Fruit fly (Drosophila melanogaster) whole organism, wandering third instar larva: Measurements from ENCODE around the gene CycE.

Experiments
- CG32264 ChIP-seq: fragments of 200-800 bp; sonication (Bioruptor generic); optimal IDR thresholded peaks from 2 replicates; lab custom pipeline; 2016; ENCODE audit warnings: missing biosample characterization, missing genetic modification characterization
- CG9705 ChIP-seq: fragments of 200-800 bp; sonication (Bioruptor generic); optimal IDR thresholded peaks from 2 replicates; lab custom pipeline; 2018; ENCODE audit warnings: missing biosample characterization, mild to moderate bottlenecking, missing genetic modification characterization
- CrebA ChIP-seq: fragments of 200-800 bp; sonication (Bioruptor generic); optimal IDR thresholded peaks from 2 replicates; lab custom pipeline; 2016; ENCODE audit warnings: missing biosample characterization, mild to moderate bottlenecking, missing genetic modification characterization, borderline replicate concordance
- Dfd ChIP-seq: fragments of >200 bp; optimal IDR thresholded peaks from 2 replicates; lab custom pipeline; 2017; ENCODE audit warnings: missing biosample characterization, missing genetic modification characterization
- HLH106 ChIP-seq: fragments of 200-800 bp; optimal IDR thresholded peaks from 3 replicates; lab custom pipeline; 2019; ENCODE audit warnings: missing biosample characterization, mild to moderate bottlenecking, missing genetic modification characterization, moderate library complexity
- Hnf4 ChIP-seq: fragments of 200-800 bp; sonication (Bioruptor generic); optimal IDR thresholded peaks from 2 replicates; lab custom pipeline; 2016; ENCODE audit warnings: missing biosample characterization, mild to moderate bottlenecking, missing genetic modification characterization
- Hr78 ChIP-seq: fragments of >200 bp; optimal IDR thresholded peaks from 2 replicates; lab custom pipeline; 2017; ENCODE audit warnings: missing biosample characterization, missing genetic modification characterization
- Hr83 ChIP-seq: fragments of 200-300 bp; sonication (Bioruptor generic); optimal IDR thresholded peaks from 2 replicates; lab custom pipeline; 2016; ENCODE audit warnings: missing biosample characterization, mild to moderate bottlenecking, missing genetic modification characterization, moderate library complexity; ENCODE audit not compliant: poor library complexity, severe bottlenecking
- Jra ChIP-seq: sonication (Bioruptor generic); optimal IDR thresholded peaks from 2 replicates; lab custom pipeline; 2016; ENCODE audit warnings: missing biosample characterization, missing genetic modification characterization
- Mio ChIP-seq: sonication (Bioruptor generic); optimal IDR thresholded peaks from 2 replicates; lab custom pipeline; 2016; ENCODE audit warnings: missing biosample characterization, missing genetic modification characterization
- N ChIP-seq: fragments of >200 bp; optimal IDR thresholded peaks from 2 replicates; lab custom pipeline; 2018; ENCODE audit warnings: missing biosample characterization, missing external identifiers, missing genetic modification characterization
- OdsH ChIP-seq: fragments of 200-800 bp; sonication (Bioruptor generic); optimal IDR thresholded peaks from 2 replicates; lab custom pipeline; 2016; ENCODE audit warnings: missing biosample characterization, mild to moderate bottlenecking, missing genetic modification characterization
- Rel ChIP-seq, 2 experiments: fragments of 200-800 bp; sonication (Bioruptor generic) in 1 of 2; optimal IDR thresholded peaks; 2 replicates in 1 of 2; 3 replicates in 1 of 2; lab custom pipeline; 2016 to 2019; ENCODE audit warnings: mild to moderate bottlenecking in 2 of 2, missing biosample characterization in 2 of 2, missing genetic modification characterization in 2 of 2, moderate library complexity in 1 of 2
- Sp1 ChIP-seq: fragments of 200-800 bp; sonication (Bioruptor generic); optimal IDR thresholded peaks from 3 replicates; lab custom pipeline; 2019; ENCODE audit warnings: missing biosample characterization, mild to moderate bottlenecking, missing genetic modification characterization, moderate library complexity
- Vsx2 ChIP-seq: fragments of 200-300, 225-300 bp; sonication (Bioruptor generic); optimal IDR thresholded peaks from 2 replicates; lab custom pipeline; 2018; ENCODE audit warnings: missing biosample characterization, missing genetic modification characterization; ENCODE audit not compliant: partially characterized antibody
- br ChIP-seq: fragments of 200-800 bp; sonication (Bioruptor generic); optimal IDR thresholded peaks from 2 replicates; lab custom pipeline; 2016; ENCODE audit warnings: missing biosample characterization, missing genetic modification characterization
- brk ChIP-seq: fragments of 200-800 bp; sonication (Bioruptor generic); optimal IDR thresholded peaks from 2 replicates; lab custom pipeline; 2016; ENCODE audit warnings: missing biosample characterization, mild to moderate bottlenecking, missing genetic modification characterization
- dl ChIP-seq, 2 experiments: fragments of 175-275, 200-275 bp in 1 of 2; fragments of 200-275 bp in 1 of 2; sonication (Bioruptor generic); optimal IDR thresholded peaks; lab custom pipeline; 2018; ENCODE audit warnings: mild to moderate bottlenecking in 2 of 2, missing biosample characterization in 2 of 2, missing genetic modification characterization in 2 of 2, moderate library complexity in 2 of 2; ENCODE audit not compliant: partially characterized antibody in 2 of 2, insufficient read depth in 1 of 2
- dmrt93B ChIP-seq: fragments of 200-800 bp; sonication (Bioruptor generic); optimal IDR thresholded peaks from 2 replicates; lab custom pipeline; 2018; ENCODE audit warnings: missing biosample characterization, mild to moderate bottlenecking, missing genetic modification characterization
- dsf ChIP-seq: sonication (Bioruptor generic); optimal IDR thresholded peaks from 2 replicates; lab custom pipeline; 2016; ENCODE audit warnings: missing biosample characterization, missing genetic modification characterization, borderline replicate concordance
- ey ChIP-seq: fragments of 200-800 bp; sonication (Bioruptor generic); optimal IDR thresholded peaks from 2 replicates; lab custom pipeline; 2016; ENCODE audit warnings: missing biosample characterization, missing genetic modification characterization
- foxo ChIP-seq, 2 experiments: fragments of 200-800 bp; sonication (Bioruptor generic); optimal IDR thresholded peaks; 2 replicates in 1 of 2; 3 replicates in 1 of 2; lab custom pipeline; 2016 to 2017; ENCODE audit warnings: missing biosample characterization in 2 of 2, missing genetic modification characterization in 2 of 2
- fru ChIP-seq: fragments of 200-800 bp; sonication (Bioruptor generic); optimal IDR thresholded peaks from 3 replicates; lab custom pipeline; 2016; ENCODE audit warnings: missing biosample characterization, mild to moderate bottlenecking, missing genetic modification characterization
- h ChIP-seq: fragments of 200-800 bp; sonication (Bioruptor generic); optimal IDR thresholded peaks from 3 replicates; lab custom pipeline; 2016; ENCODE audit warnings: missing biosample characterization, mild to moderate bottlenecking, missing genetic modification characterization
- psq ChIP-seq: fragments of 200-800 bp; sonication (Bioruptor generic); optimal IDR thresholded peaks from 3 replicates; lab custom pipeline; 2017; ENCODE audit warnings: missing biosample characterization, mild to moderate bottlenecking, missing genetic modification characterization, moderate library complexity
- rgr ChIP-seq: fragments of 200-800 bp; sonication (Bioruptor generic); optimal IDR thresholded peaks from 3 replicates; lab custom pipeline; 2016; ENCODE audit warnings: missing biosample characterization, mild to moderate bottlenecking, missing genetic modification characterization
- sage ChIP-seq: fragments of 200-800 bp; sonication (Bioruptor generic); optimal IDR thresholded peaks from 2 replicates; lab custom pipeline; 2016; ENCODE audit warnings: missing biosample characterization, mild to moderate bottlenecking, missing genetic modification characterization
- sv ChIP-seq: fragments of 200-800 bp; sonication (Bioruptor generic); optimal IDR thresholded peaks from 3 replicates; lab custom pipeline; 2016; ENCODE audit warnings: missing biosample characterization, missing genetic modification characterization
- tai ChIP-seq: sonication (Bioruptor generic); optimal IDR thresholded peaks from 2 replicates; lab custom pipeline; 2016; ENCODE audit warnings: missing biosample characterization, missing genetic modification characterization
- usp ChIP-seq: fragments of >200 bp; optimal IDR thresholded peaks from 2 replicates; lab custom pipeline; 2017; ENCODE audit warnings: missing biosample characterization, missing genetic modification characterization
- woc ChIP-seq: sonication (Bioruptor generic); optimal IDR thresholded peaks from 2 replicates; lab custom pipeline; 2016; ENCODE audit warnings: missing biosample characterization, mild to moderate bottlenecking, missing genetic modification characterization

CycE gene

DNA sequence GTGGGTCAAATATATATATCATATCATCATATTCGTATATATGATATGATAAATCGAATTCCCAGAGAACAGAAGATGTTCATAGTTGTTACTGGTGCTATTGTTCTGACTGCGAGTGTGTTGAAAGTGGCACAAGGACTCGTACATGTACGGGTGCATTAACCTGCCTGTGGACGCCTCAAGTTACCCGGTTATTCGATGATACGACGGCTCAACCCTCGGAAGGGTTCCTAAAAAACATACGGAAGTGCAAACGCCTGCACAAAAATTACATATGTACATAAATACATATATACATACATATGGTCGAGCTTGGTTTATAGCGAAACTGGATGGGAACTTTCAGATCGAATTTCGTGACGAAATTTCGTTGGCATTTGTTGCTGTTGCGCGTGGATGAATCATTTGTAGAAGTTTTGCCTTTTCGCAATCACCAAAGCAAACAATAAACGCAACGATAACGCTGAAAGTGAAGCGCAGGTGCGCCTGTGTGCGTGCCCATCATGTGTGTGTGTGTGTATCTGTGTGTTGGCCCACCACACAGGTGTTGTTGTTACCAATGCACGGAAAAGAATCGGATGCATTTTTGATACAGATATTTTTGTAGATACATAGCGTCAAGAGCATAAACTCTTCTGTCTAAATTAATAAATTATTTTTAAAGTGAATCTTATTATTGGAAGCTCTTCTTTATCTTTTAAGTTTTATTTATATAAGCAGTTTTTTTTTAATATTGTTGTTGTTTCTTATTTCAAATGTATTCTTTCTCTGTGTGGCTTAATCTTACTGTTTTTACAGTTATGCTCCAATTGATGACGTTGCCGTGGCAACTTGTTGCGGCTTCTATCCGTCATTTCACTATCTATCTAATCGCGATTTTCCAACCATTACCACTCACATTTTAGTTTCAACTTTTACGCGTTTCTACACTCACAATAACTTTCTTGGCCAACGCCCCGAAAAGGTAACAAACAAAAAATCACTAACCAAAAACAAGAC, 13.8 kb upstream of the CycE start:
- TF ChIP-seq CG9705 (peak; percentile 33), OdsH (GFP tag; lab: Kevin White, UChicago) (peak; percentile 80), brk (GFP tag; lab: Kevin White, UChicago) (no peak), woc (GFP tag; lab: Kevin White, UChicago) (peak; percentile 79), CG32264 (GFP tag; lab: Kevin White, UChicago) (peak; percentile 50), Hnf4 (GFP tag; lab: Kevin White, UChicago) (peak; percentile 5), dmrt93B (GFP tag; lab: Kevin White, UChicago) (peak; percentile 78), sage (peak; percentile 66), foxo (GFP tag; optimal IDR thresholded peaks at IDR 0.05; lab: Kevin White, UChicago) (peak in 1 of 2 experiments; percentile 83), usp (no peak), Mio (no peak), ey (GFP tag; lab: Kevin White, UChicago) (peak; percentile 74), tai (GFP tag; lab: Kevin White, UChicago) (no peak), h (GFP tag; lab: Kevin White, UChicago) (peak; percentile 90), Dfd (no peak), br (GFP tag; lab: Kevin White, UChicago) (peak; percentile 79), N (GFP tag; lab: Kevin White, UChicago) (peak; percentile 41), psq (GFP tag; lab: Kevin White, UChicago) (peak; percentile 85), CrebA (GFP tag; lab: Kevin White, UChicago) (no peak), Jra (peak; percentile 62), dsf (GFP tag; lab: Kevin White, UChicago) (peak; percentile 43), Sp1 (peak; percentile 88), rgr (GFP tag; lab: Kevin White, UChicago) (peak; percentile 85), fru (peak; percentile 67), dl (GFP tag; optimal IDR thresholded peaks at IDR 0.05; lab: Kevin White, UChicago; ENCODE audit: insufficient read depth in 1 of 2, partially characterized antibody in 2 of 2) (no peak), Rel (GFP tag; optimal IDR thresholded peaks at IDR 0.05; lab: Kevin White, UChicago) (no peak), Rel (tag; optimal IDR thresholded peaks at IDR 0.05; lab: Kevin White, UChicago) (peak; percentile 1), Hr83 (GFP tag; lab: Kevin White, UChicago) (peak; percentile 66), HLH106 (tag; lab: Kevin White, UChicago) (peak; percentile 88), Vsx2 (GFP tag; lab: Kevin White, UChicago) (no peak)

dm6 chr2L:15760666-15761065, 12.7 kb upstream of the CycE start:
- no peak for TF ChIP-seq tai (GFP tag; lab: Kevin White, UChicago)
- TF ChIP-seq Hr83 (GFP tag; lab: Kevin White, UChicago): no peak
- TF ChIP-seq ey (GFP tag; lab: Kevin White, UChicago): no peak
- no peak for TF ChIP-seq sv (GFP tag; lab: Kevin White, UChicago)
- no peak for TF ChIP-seq h (GFP tag; lab: Kevin White, UChicago)
- TF ChIP-seq Mio: no peak
- TF ChIP-seq Dfd: no peak
- no peak for TF ChIP-seq CG9705
- no peak for TF ChIP-seq rgr (GFP tag; lab: Kevin White, UChicago)
- TF ChIP-seq dmrt93B (GFP tag; lab: Kevin White, UChicago): no peak
- no peak for TF ChIP-seq Hr78
- no peak for TF ChIP-seq Jra

DNA sequence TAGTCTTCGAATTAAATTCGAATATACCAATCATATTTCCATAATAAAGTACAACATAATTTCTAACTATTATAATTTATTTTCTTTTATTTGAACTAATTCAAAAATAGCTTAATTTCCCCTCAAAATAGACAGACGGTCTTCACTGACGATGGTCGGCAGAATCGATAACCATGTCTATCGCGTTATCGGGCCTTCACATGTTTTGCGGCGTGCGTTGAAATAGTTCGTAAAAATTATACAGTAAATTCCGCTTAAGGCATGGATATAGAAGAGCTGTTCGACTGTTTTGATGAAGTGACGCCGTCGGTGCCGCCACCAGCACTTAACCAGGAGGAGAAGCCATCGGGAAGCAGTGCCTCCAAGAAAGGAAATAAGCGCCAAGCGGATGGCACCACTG, 4.1 kb upstream of the CycE start, which contains the start of gene Mtr4:
Gene Mtr4 (plus strand): TSS at position 168 of the 400 bp plus-strand sequence.
- TF ChIP-seq N (GFP tag; lab: Kevin White, UChicago): no peak
- TF ChIP-seq dsf (GFP tag; lab: Kevin White, UChicago): no peak

- TF ChIP-seq woc (GFP tag; lab: Kevin White, UChicago) (peak; percentile 18), Hnf4 (GFP tag; lab: Kevin White, UChicago) (no peak), tai (GFP tag; lab: Kevin White, UChicago) (no peak)
- TF ChIP-seq, all 38 proteins: peak for 1
Observed at dm6 chr2L:15751259-15751555, 3.3 kb upstream of the CycE start.
